Worm (Caenorhabditis elegans) whole organism, dauer: ENCODE data around the gene T24D5.2.
"Not testable (repeated sequence)": the region's sequence is repeated elsewhere in the genome, so short reads cannot be mapped to it uniquely, and the experiment has no call there.

ENCODE experiments used
- unc-62 ChIP-seq: sonication (generic microtip); optimal IDR thresholded peaks from 2 replicates; lab custom pipeline; 2017; ENCODE audit warnings: missing biosample characterization, missing genetic modification reagents, missing genetic modification characterization

T24D5.2 gene

ce11 chrX:12586352-12586751, at the start of gene T24D5.2:
Gene T24D5.2 (minus strand): TSS chrX:12586452.
- no peak for TF ChIP-seq unc-62 (GFP tag; lab: Kevin White, UChicago)

ce11 chrX:12635010-12635409, 48.8 kb upstream of the T24D5.2 start:
- no peak for TF ChIP-seq unc-62 (GFP tag; lab: Kevin White, UChicago)

- TF ChIP-seq unc-62 (GFP tag; lab: Kevin White, UChicago) = no peak
These were observed 47.7 kb upstream of the T24D5.2 start, which contains the start of gene ivns-1 for ce11 chrX:12633862-12634404. Gene ivns-1 (minus strand): TSS chrX:12634354.

DNA sequence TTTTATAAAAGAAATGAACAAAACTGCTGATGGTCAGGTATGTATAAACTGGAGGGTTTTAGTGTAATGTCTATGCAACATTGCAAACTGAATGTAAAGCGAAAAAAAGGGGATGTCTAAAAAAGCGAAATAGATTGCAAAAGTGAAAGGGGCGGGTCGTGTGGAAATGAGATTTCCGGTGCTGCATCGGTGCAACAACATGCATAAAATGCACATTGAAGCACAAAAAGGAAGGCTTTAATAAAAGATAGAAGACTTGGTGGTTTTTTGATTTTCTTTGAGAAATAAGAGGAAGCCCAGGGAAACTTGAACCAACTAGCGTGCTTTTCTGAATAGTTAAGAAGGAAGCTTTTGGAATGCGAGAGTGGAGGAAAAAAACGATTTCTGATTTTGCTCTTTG, 46.4 kb upstream of the T24D5.2 start:
- TF ChIP-seq unc-62 (GFP tag; lab: Kevin White, UChicago) = no peak

- TF ChIP-seq unc-62 (GFP tag; lab: Kevin White, UChicago) = no peak
These were observed 45.2 kb upstream of the T24D5.2 start for ce11 chrX:12631446-12631845.

ce11 chrX:12630556-12630955, 44.3 kb upstream of the T24D5.2 start:
- TF ChIP-seq unc-62 (GFP tag; lab: Kevin White, UChicago) = no peak

- TF ChIP-seq unc-62 (GFP tag; lab: Kevin White, UChicago) = no peak
These were observed 43.8 kb upstream of the T24D5.2 start for ce11 chrX:12630005-12630404.

ce11 chrX:12629257-12629656, 43.0 kb upstream of the T24D5.2 start:
- TF ChIP-seq unc-62 (GFP tag; lab: Kevin White, UChicago) = no peak

DNA sequence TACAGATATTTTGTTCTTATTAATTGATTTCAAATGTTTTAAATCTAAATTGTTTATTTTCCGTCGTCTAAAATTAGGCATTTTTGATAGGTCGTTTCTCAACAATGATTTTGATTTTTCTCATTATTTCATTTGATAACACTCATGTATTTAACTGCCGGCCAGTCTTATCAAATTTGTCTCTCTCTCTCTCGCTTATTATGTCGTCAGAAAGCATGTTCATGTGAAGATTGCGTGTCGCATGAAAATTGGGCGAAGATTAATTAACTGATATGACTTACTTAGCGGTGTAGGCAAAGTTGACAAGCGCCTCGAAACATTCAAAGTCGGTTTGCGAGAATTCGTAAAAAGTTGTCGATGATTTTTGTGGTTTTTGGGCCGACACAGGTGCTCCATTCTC, 41.5 kb upstream of the T24D5.2 start:
- TF ChIP-seq unc-62 (GFP tag; lab: Kevin White, UChicago) = no peak

DNA sequence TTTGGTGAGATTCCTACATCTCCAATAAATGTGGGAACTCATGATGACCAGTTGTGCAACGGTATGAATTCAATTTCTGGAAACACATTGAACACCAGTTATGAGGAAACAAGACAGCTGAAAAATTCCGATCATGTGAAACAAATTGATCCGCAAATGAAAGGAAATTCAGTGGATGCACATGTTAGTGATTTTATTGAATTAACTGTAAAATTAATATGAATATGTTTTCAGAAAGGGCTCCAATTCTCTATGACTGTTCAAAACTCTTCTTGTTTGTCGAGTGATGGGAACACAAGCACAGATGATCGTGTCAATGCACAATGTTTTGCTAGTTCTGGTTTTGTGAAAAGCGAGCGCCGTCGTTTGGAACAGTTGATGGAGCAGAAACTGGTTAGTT, 34.1 kb upstream of the T24D5.2 start:
- TF ChIP-seq unc-62 (GFP tag; lab: Kevin White, UChicago) = no peak

ce11 chrX:12619165-12619564, 32.9 kb upstream of the T24D5.2 start, which contains the start of gene R09A8.2:
Gene R09A8.2 (plus strand): TSS chrX:12619465.
- no peak for TF ChIP-seq unc-62 (GFP tag; lab: Kevin White, UChicago)

DNA sequence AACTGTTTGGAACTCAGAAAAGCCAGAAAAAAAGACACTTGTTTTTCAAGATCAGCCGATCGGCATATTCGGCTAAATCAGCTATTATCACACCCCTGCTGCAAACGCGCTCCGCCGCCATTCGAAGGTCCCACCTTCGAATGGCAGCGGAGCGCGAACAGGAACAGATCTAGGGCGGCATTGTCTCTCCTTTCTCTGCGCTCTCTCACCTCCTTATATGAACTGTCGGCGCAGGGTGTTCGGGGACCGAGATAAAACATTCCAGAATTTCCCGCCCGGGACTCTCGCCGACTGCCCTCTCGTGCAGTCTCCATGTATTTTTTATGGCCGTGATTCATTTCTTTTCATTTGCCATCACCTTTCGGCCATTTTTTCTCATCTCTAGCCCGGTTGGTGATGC, 32.2 kb upstream of the T24D5.2 start:
- TF ChIP-seq unc-62 (GFP tag; lab: Kevin White, UChicago) = no peak

DNA sequence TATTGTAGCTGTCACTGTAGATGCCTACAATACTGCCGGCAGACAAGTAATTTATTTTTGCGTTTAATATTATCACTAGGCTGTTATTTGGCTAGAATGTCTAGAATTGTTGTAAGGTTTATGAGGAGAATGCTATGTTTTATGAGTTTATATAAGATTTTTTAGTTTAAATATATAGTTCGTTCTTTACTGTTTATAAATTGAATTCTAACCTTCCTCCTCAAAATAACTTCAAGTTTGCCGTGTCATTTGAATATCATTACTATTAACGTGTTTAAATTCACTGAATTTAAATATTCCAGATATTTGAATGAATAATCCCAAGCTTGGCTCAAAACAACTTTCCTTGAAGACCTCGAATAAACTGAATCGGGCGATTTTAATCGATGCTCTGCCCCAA, 27.2 kb upstream of the T24D5.2 start, which contains the start of gene R09A8.1:
Gene R09A8.1 (plus strand): TSS at position 301 of the 400 bp plus-strand sequence.
- TF ChIP-seq unc-62 (GFP tag; lab: Kevin White, UChicago) = not testable (repeated sequence)

DNA sequence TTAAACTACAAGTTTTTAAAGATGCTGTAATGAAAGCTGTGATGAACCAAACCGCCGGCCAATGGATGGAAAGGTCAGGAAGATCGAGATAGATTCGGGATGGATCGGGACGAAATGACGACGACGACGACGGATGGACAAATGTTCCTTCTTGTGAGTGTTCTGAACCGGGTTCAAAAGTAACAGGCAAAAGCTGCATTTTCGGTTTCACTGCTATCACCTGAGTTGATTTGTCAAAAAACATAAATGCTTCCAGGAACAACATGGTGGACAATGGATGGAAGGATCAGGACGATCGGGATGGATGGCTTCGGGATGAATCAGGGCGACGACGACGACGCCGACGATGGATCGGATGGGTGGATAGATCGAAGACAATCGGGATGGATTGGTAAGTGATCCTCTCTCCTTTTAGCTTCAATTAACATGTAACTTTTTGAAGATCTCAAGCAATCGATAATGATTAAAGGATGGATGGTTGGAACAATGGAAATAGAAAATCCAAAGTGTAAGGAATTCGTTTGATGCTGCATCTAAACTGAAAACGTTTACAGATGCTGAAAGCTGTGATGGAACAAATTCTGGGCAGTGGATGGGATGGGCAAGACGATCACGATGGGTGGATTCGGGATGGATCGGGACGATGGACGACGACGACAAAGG, 17.2 kb upstream of the T24D5.2 start, which contains the start of the genes T24D5.6 and R09A8.9:
Gene T24D5.6 (plus strand): TSS at position 301 of the 663 bp plus-strand sequence.
Gene R09A8.9 (plus strand): TSS at position 613 of the 663 bp plus-strand sequence.
- TF ChIP-seq unc-62 (GFP tag; lab: Kevin White, UChicago) = no peak

- TF ChIP-seq unc-62 (GFP tag; lab: Kevin White, UChicago) = no peak
These were observed 16.4 kb upstream of the T24D5.2 start for ce11 chrX:12602611-12603010.

DNA sequence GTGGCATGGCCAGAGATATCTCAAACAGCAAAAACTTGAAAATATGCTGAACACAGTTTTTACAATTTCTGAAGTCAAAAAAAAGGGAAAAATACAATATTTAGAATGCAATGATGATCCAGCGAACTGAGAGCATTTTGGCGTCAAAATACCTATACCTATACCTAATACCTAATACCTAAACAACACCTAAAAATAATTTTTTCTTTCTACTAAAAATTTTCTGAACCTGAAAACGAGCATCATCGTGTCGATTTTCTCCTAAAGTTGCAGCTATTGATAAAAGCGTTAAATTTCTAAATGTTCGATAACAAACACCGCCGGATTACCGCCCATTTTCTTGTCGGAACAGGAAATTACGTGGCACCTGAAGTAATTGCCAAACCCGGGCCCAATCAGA, 10.6 kb upstream of the T24D5.2 start, which contains the start of gene T24D5.4:
Gene T24D5.4 (plus strand): TSS at position 301 of the 400 bp plus-strand sequence.
- no peak for TF ChIP-seq unc-62 (GFP tag; lab: Kevin White, UChicago)

DNA sequence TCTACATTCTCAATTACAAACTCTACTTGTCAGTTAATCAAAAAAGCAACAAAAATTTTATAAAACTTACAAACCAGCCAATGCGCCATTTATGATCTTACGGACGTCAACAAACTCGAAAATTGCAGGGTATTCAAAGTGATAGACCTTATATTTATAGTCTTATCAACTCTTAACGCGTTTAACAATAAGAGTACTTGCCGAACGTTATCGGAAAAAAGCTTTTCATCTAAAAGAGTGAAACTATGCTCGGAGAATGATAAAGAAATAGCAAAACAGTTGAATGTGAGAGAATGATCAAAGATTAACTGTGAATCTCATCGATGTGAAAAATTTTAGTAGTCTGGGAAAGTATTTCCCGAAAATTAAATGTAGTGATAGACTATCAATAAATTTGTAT, 9.7 kb upstream of the T24D5.2 start:
- no peak for TF ChIP-seq unc-62 (GFP tag; lab: Kevin White, UChicago)
